Fruit fly (Drosophila melanogaster): ENCODE results near the gene CG14621.

Gene CG14621

DNA sequence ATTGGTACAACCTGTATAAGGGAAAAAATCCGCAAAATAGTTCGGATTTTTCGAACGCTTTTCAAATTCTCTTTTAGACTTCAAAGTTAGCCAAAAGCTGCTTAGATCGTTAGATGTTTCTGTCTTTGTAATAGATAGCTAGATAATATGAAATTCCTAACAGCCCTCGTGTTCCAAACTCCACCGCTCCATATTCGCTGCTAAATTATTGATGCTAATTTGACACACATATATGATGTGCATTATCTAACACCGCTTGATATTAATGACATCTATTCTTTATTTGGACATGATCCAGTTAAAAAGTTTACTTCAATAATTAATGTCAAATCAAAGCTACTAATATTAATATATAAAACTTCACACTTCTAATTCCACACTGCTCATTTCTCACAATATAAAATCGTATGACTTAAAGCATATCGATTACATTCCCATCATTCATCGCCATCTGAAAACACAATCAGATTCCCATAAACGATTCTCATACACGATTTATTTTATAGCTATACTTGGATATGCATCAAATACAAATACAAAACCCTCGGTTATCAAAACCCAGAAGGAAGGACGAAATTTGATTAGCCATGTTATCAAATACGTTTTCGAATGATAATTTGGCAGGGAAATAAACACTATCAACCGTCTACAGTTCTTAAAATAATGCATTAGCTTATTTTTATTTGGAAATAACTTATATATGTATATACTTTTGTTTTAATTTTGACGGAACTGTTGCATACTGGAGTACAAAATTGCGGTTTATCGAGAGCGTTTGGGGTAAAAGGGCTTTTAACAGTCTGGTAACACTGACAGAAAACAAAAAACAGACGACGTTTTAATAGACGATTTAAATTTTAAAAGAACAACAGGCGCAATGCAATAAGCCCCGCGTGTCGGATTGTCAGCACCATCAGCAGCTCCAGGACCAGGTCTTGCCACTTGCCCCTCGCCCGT, at the start of gene CG14621:
CG14621 (plus strand) TSS at position 274 of the 957 bp plus-strand sequence.
- TF ChIP-seq noc (tag; optimal IDR thresholded peaks at IDR 0.05) = no peak

dm6 chrX:22443046-22443445, 981 bp upstream of the CG14621 start:
- no peak for TF ChIP-seq noc (tag; optimal IDR thresholded peaks at IDR 0.05)

DNA sequence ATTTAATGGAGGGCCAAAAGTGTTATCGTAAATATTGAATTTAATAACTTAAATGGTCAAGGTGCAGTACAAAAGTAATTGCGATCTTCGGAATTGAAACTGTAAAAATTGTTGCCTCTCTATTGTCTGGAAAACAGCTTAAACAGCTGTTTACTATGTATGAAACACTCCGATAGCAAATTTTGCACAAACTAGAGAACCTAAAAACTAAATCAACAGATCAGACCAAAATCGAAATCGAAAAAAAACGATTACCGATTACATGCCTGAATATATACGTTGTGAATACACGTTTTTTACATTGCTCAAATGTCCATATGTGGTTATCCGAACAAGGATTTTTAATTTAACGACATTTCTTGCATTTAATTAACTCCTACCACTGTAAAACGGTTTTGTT, 509 bp upstream of the CG14621 start:
- TF ChIP-seq noc (tag; optimal IDR thresholded peaks at IDR 0.05) = no peak

DNA sequence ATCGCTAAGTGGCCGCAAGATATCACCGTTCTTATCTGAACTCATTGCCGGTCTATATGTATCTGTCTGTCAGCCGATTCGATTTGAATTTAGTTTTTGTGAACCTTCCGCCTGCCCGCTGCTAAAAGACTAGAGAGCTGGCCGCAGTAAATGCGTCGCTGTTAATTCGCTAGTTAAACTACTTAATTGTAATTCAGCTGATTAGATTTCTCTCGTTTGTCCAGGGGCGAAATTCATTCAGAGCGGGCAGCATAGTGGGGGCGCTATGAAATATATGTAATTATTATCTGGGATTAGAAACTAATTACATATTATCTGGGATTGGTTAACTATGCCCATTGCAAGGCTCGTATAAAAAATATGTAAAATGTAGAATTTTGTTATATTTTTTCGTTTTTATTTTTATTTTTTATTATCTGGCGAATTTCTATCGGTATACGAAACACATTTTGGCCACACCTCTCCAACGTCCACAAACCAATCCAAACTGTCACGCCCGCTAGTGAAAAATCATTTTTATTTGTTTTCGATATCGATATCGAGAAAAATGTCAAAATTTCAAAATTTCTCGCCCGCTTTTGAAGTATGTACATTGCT, 5.3 kb downstream of the CG14621 start, which contains the start of the genes CG14615 and tilB:
CG14615 (minus strand) TSS at position 301 of the 597 bp plus-strand sequence.
tilB (plus strand) TSS at position 547 of the 597 bp plus-strand sequence.
- TF ChIP-seq noc (tag; optimal IDR thresholded peaks at IDR 0.05) = peak; percentile 50

dm6 chrX:22455023-22455422, 11.0 kb downstream of the CG14621 start, which contains the start of gene wap:
Gene wap, minus strand, starts transcription at chrX:22455422.
- TF ChIP-seq noc (tag; optimal IDR thresholded peaks at IDR 0.05) = no peak

DNA sequence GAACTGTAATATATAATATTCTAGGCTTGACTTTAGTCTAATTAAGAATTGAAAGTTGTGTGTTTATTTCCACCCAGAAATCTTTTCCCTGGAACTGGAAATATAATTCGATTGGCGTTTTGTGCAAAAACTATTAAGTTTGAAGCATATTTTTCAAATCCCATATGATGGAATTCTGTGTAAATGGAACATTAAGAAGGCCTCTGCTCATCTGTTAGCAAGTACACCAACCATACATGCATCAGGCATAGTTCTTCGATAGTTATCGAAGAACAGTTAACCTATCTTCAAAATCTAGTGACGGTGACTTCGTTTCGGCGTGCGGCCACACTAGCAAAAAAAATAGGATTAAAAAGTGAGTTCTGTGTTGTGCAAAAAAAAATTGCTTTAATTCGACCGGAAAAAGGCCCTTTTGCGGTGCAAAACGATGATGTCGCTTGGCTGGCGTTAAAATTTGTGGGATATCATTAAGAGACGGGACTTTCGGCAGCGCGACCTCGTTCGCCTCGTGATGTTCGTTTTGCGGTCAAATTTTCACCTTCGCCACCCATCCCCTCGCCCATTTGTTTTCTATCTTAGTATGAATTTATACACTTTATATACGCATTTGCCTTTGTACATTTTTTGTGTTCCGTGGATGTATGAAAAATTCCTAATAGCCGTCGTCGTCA, 11.6 kb downstream of the CG14621 start, which contains the start of gene Usp2:
Usp2 (plus strand) TSS at position 295 of the 671 bp plus-strand sequence.
- TF ChIP-seq noc (tag; optimal IDR thresholded peaks at IDR 0.05) = no peak

DNA sequence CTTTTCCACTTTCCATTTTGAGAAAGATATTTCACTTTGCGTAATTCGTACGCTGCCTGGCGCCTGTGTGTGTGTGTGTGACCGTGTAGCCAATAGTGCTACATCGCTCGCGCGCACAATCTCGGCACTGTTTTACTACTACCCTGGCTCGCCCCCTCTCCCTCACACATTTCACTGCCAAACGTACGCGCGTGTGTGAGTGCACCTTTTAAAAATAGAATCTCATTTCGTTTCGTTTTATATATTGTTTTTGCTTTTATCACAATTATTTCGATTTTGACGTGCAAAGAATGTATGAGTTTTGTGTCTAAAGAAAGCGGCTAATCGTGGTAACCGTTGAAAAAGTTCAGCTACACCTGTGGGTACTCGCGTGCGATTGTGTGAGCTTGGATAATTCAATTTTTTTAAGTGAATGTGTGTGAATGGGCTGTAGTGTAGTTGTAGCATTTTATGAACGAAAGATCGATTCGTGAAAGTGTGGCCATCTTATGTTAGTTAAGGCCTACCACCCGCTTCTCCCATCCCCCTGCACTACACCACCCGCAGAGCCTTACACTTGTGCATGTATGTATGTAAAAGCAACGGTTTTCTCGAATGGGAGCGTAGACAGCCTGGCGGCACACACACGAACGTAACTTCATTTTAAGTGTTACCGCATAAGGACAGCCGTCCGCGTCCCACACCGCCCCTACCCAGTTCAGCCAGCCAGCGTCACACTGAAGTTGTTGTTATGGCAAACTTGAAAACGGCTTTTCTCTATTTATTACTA, 12.3 kb downstream of the CG14621 start:
- peak; percentile 58 for TF ChIP-seq noc (tag; optimal IDR thresholded peaks at IDR 0.05)

dm6 chrX:22461218-22461760, 17.3 kb downstream of the CG14621 start:
- no peak for TF ChIP-seq noc (tag; optimal IDR thresholded peaks at IDR 0.05)

dm6 chrX:22471819-22472218, 27.8 kb downstream of the CG14621 start, which contains the start of gene CG14613:
Gene CG14613, minus strand, starts transcription at chrX:22472021.
- TF ChIP-seq noc (tag; optimal IDR thresholded peaks at IDR 0.05) = no peak

DNA sequence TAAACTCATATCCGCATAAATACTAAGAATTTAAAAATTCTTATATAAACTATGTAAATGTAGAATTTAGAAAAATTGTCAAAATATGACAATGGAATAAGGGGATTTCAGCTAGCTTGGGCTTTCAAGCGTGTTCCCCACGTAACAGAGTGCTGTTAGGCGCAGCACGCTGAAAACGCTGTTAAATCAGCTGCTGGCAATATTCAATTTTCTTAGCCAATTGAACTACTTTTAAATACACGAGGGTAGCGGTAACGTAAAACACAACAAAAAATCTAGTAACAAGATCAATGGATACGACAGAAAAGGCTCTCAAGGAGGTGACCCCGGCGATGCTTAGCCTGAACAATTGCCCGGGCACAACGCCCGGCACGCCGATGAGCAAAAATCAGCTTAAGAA, 29.5 kb downstream of the CG14621 start, which contains the start of gene CG14618:
CG14618 (plus strand) TSS at position 179 of the 400 bp plus-strand sequence.
- no peak for TF ChIP-seq noc (tag; optimal IDR thresholded peaks at IDR 0.05)

DNA sequence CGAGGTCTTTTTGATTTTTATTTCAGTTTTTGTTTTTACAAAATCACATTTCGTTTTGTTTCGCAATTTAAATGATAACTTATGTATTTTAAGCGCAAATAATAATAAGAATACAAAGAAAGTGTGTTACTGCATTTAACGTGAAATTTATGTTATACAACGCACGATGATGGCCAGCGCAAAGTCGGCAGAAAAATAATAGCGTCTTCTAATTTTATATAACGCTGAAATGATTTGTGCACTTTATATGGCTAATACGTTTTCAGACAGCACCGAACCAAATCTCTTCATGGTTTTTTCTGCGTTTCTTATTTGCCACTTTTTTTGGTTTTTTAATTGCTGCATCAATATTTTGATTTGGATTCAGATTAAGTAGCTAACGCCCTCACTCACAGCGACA, 30.9 kb downstream of the CG14621 start:
- TF ChIP-seq noc (tag; optimal IDR thresholded peaks at IDR 0.05) = no peak

- TF ChIP-seq noc (tag; optimal IDR thresholded peaks at IDR 0.05) = peak; percentile 44
These were observed 33.9 kb downstream of the CG14621 start for dm6 chrX:22477689-22478590.

DNA sequence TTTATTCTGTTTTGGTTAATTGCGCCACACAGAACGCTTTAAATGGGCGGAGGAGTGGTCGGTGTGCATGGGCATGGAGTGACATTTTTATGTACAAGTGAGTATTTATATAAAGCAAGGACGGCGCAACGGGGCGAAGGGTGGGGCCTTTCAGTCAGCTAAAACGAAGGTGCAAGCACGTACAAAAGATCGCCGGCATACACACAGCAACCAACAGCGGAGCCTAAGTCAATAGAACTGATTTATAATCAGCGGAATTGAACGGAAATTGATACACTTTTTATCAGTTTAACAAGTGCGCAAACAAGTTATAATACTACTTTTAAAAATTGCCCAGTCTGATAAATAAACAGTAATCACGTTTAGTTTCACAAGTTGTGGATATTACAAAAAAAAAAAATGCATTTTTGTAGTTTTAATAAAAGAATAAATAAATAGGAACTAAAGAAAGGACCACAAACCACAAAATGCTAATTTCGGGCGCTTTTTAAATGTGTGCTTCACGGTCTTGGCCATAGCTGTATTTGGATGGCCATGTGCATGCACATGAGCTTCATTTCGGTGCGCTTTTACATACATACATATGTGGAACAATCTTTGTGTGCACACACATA, 35.3 kb downstream of the CG14621 start:
- no peak for TF ChIP-seq noc (tag; optimal IDR thresholded peaks at IDR 0.05)

All from whole organism, larva.